Worm (Caenorhabditis elegans): ENCODE measurements around the gene bgnt-1.2.

The bgnt-1.2 gene

ce11 chrV:2126996-2127585, 8.6 kb upstream of the bgnt-1.2 start, which contains the start of gene ldp-1 (continued):
- TF ChIP-seq unc-62 (GFP tag; optimal IDR thresholded peaks at IDR 0.05 in 1 of 2), result peak in 1 of 2 experiments; percentile 88
- no peak for TF ChIP-seq unc-62 (tag; optimal IDR thresholded peaks at IDR 0.05)
- TF ChIP-seq lin-38 (GFP tag; IDR thresholded peaks at IDR 0.05), result peak; percentile 64
- TF ChIP-seq hif-1 (tag; optimal IDR thresholded peaks at IDR 0.05), result peak in 1 of 2 experiments; percentile 78
- no peak for TF ChIP-seq arid-1 (GFP tag; conservative IDR thresholded peaks at IDR 0.05)

DNA sequence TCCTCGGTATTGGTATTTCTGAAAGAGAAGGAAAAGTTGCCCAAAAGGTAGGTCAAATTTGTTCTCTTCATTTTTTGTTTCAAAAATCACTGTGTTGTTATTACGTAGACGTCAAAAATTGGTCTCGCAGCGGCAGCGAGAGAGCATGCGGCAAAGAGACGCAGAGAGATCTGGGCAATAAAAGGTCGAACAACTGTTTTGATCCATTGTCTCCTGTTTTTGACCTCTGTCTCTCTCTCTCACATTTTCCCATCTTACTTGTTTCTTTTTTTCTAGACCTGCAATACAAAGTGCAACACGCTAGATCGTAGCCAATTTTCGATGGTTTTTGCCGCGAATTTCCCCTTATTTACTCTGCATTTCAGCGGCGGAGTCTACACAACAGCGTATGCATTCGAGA, 8.1 kb upstream of the bgnt-1.2 start:
- TF ChIP-seq daf-16 (GFP tag; optimal IDR thresholded peaks at IDR 0.05) (no peak), daf-16 (tag; optimal IDR thresholded peaks at IDR 0.05) (peak; percentile 82), zag-1 (tag; optimal IDR thresholded peaks at IDR 0.05) (no peak), nhr-10 (tag; optimal IDR thresholded peaks at IDR 0.05) (no peak), ceh-62 (tag; optimal IDR thresholded peaks at IDR 0.05) (no peak), mes-2 (tag; optimal IDR thresholded peaks at IDR 0.05; ENCODE audit: poor library complexity, severe bottlenecking) (no peak), ceh-28 (tag; optimal IDR thresholded peaks at IDR 0.05) (peak; percentile 13), nhr-28 (tag; optimal IDR thresholded peaks at IDR 0.05) (peak; percentile 7), lin-1 (GFP tag; IDR thresholded peaks at IDR 0.05) (0 out of 2 replicates have a peak, but pooled peaks have one; percentile 13), dmd-6 (GFP tag; IDR thresholded peaks at IDR 0.05) (peak; percentile 19; the same call in 1 of the 2 replicates)

DNA sequence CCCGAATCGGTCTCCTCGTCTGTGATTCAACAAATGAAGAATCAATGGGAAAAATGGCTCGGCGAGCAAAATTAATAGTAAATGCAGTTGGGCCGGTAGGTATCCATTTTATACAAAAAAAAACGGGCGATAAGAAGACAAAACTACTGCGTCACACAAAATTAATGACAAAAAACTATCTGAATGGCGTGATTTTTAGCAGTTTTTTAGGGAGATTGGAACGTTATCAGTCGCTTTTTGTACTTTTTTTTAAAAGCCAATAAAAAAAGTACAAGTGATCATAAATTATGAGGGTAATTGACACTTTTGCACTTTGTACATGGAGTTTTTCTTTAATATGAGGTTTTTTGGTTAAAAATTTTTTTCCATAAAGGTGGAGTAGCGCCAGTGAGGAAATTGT, 4.7 kb upstream of the bgnt-1.2 start:
- no peak for TF ChIP-seq skn-1 (tag; optimal IDR thresholded peaks at IDR 0.05)
- TF ChIP-seq pha-4 (GFP tag; IDR thresholded peaks at IDR 0.05), result no peak
- TF ChIP-seq pha-4 (tag; optimal IDR thresholded peaks at IDR 0.05), result no peak
- no peak for TF ChIP-seq dmd-8 (GFP tag; IDR thresholded peaks at IDR 0.05)
- no peak for TF ChIP-seq daf-16 (GFP tag; optimal IDR thresholded peaks at IDR 0.05)
- peak; percentile 10 for TF ChIP-seq daf-16 (tag; optimal IDR thresholded peaks at IDR 0.05)
- no peak for TF ChIP-seq ZK337.2 (GFP tag; IDR thresholded peaks at IDR 0.05)
- TF ChIP-seq nhr-6 (tag; optimal IDR thresholded peaks at IDR 0.05), result no peak
- TF ChIP-seq daf-19 (GFP tag; conservative IDR thresholded peaks at IDR 0.05), result no peak
- TF ChIP-seq nhr-77 (tag; optimal IDR thresholded peaks at IDR 0.05), result no peak
- no peak for TF ChIP-seq mep-1 (tag; optimal IDR thresholded peaks at IDR 0.05)
- TF ChIP-seq dpl-1 (GFP tag; optimal IDR thresholded peaks at IDR 0.05), result no peak
- TF ChIP-seq zip-11 (GFP tag; IDR thresholded peaks at IDR 0.05), result no peak
- TF ChIP-seq ztf-11 (tag; optimal IDR thresholded peaks at IDR 0.05), result no peak
- TF ChIP-seq nhr-48 (tag; optimal IDR thresholded peaks at IDR 0.05), result no peak
- TF ChIP-seq D1046.2 (GFP tag; IDR thresholded peaks at IDR 0.05), result no peak
- no peak for TF ChIP-seq lin-38 (GFP tag; IDR thresholded peaks at IDR 0.05)
- no peak for TF ChIP-seq duxl-1 (tag; optimal IDR thresholded peaks at IDR 0.05; ENCODE audit: poor library complexity)
- no peak for TF ChIP-seq egl-27 (tag; optimal IDR thresholded peaks at IDR 0.05)
- TF ChIP-seq mxl-2 (GFP tag; conservative IDR thresholded peaks at IDR 0.05), result no peak
- TF ChIP-seq arid-1 (GFP tag; conservative IDR thresholded peaks at IDR 0.05), result no peak
- no peak for TF ChIP-seq ceh-62 (tag; optimal IDR thresholded peaks at IDR 0.05)
- TF ChIP-seq pqm-1 (tag; optimal IDR thresholded peaks at IDR 0.05), result peak; percentile 72
- no peak for TF ChIP-seq ceh-28 (tag; optimal IDR thresholded peaks at IDR 0.05)
- peak; percentile 94 for TF ChIP-seq php-3 (GFP tag; IDR thresholded peaks at IDR 0.05)
- no peak for TF ChIP-seq cey-2 (tag; optimal IDR thresholded peaks at IDR 0.05; ENCODE audit: borderline replicate concordance, insufficient read depth)
- TF ChIP-seq hlh-30 (tag; optimal IDR thresholded peaks at IDR 0.05; ENCODE audit: insufficient read depth), result no peak
- no peak for TF ChIP-seq zfp-3 (GFP tag; conservative IDR thresholded peaks at IDR 0.05)
- peak; percentile 83 for TF ChIP-seq ceh-20 (GFP tag; IDR thresholded peaks at IDR 0.05)
- TF ChIP-seq ztf-7 (tag; optimal IDR thresholded peaks at IDR 0.05), result no peak
- TF ChIP-seq lim-7 (GFP tag; IDR thresholded peaks at IDR 0.05), result no peak
- no peak for TF ChIP-seq egl-43 (GFP tag; IDR thresholded peaks at IDR 0.05)
- no peak for TF ChIP-seq snpc-4 (tag; optimal IDR thresholded peaks at IDR 0.05)
- no peak for TF ChIP-seq ces-1 (GFP tag; optimal IDR thresholded peaks at IDR 0.05)
- no peak for TF ChIP-seq nhr-76 (tag; optimal IDR thresholded peaks at IDR 0.05)
- no peak for TF ChIP-seq rbr-2 (tag; optimal IDR thresholded peaks at IDR 0.05)
- no peak for TF ChIP-seq madf-5 (GFP tag; IDR thresholded peaks at IDR 0.05)
- no peak for TF ChIP-seq nhr-237 (tag; optimal IDR thresholded peaks at IDR 0.05)
- no peak for TF ChIP-seq ceh-82 (tag; optimal IDR thresholded peaks at IDR 0.05)
- TF ChIP-seq lin-1 (GFP tag; IDR thresholded peaks at IDR 0.05), result no peak

Data from whole organism, L4 larva.